Fruit fly (Drosophila melanogaster) whole organism, embryonic: ENCODE results near the gene Ser.

Source experiments
- Atf3 ChIP-seq: fragments of 200-800 bp; sonication (Bioruptor generic); optimal IDR thresholded peaks from 3 replicates; lab custom pipeline; 2016; ENCODE audit warnings: missing biosample characterization, missing genetic modification characterization
- BtbVII ChIP-seq: fragments of 200-800 bp; sonication (Bioruptor generic); optimal IDR thresholded peaks from 3 replicates; lab custom pipeline; 2017; ENCODE audit warnings: missing biosample characterization, mild to moderate bottlenecking, missing genetic modification characterization
- CG13424 ChIP-seq: fragments of 200-800 bp; sonication (Bioruptor generic); optimal IDR thresholded peaks from 2 replicates; lab custom pipeline; 2019; ENCODE audit warnings: missing biosample characterization, mild to moderate bottlenecking, missing genetic modification characterization, moderate library complexity
- CG13894 ChIP-seq: fragments of 200-800 bp; sonication (Bioruptor generic); optimal IDR thresholded peaks from 3 replicates; lab custom pipeline; 2018; ENCODE audit warnings: missing biosample characterization, mild to moderate bottlenecking, missing genetic modification characterization, moderate library complexity
- CG14710 ChIP-seq: fragments of 200-800 bp; sonication (Bioruptor generic); optimal IDR thresholded peaks from 3 replicates; lab custom pipeline; 2019; ENCODE audit warnings: missing biosample characterization, mild to moderate bottlenecking, missing genetic modification characterization, moderate library complexity
- CG18764 ChIP-seq: fragments of 200-800 bp; sonication (Bioruptor generic); optimal IDR thresholded peaks from 3 replicates; lab custom pipeline; 2016; ENCODE audit warnings: missing biosample characterization, missing genetic modification characterization
- CG2199 ChIP-seq: fragments of 200-800 bp; sonication (Bioruptor generic); IDR thresholded peaks from 3 replicates; pipeline ENCODE4 v1.3.6; 2022; ENCODE audit warnings: missing biosample characterization, missing genetic modification characterization
- CG2202 ChIP-seq: fragments of 200-800 bp; sonication (Bioruptor generic); optimal IDR thresholded peaks from 2 replicates; lab custom pipeline; 2018; ENCODE audit warnings: missing biosample characterization, mild to moderate bottlenecking, missing genetic modification characterization
- CG32767 ChIP-seq: fragments of 200-800 bp; sonication (Bioruptor generic); IDR thresholded peaks from 2 replicates; pipeline ENCODE4 v1.3.6; 2022; ENCODE audit warnings: missing biosample characterization, missing genetic modification characterization
- CG33213 ChIP-seq: fragments of 200-800 bp; sonication (Bioruptor generic); optimal IDR thresholded peaks from 3 replicates; lab custom pipeline; 2016; ENCODE audit warnings: missing biosample characterization, missing genetic modification characterization
- CG33557 ChIP-seq: fragments of 200-800 bp; sonication (Bioruptor generic); optimal IDR thresholded peaks from 2 replicates; lab custom pipeline; 2019; ENCODE audit warnings: missing biosample characterization, mild to moderate bottlenecking, missing genetic modification characterization, moderate library complexity
- CG4328 ChIP-seq: fragments of 200-800 bp; sonication (Bioruptor generic); optimal IDR thresholded peaks from 3 replicates; lab custom pipeline; 2017; ENCODE audit warnings: missing biosample characterization, missing genetic modification reagents, missing genetic modification characterization
- CG4707 ChIP-seq: fragments of 200-800 bp; sonication (Bioruptor generic); optimal IDR thresholded peaks from 2 replicates; lab custom pipeline; 2018; ENCODE audit warnings: missing biosample characterization, mild to moderate bottlenecking, missing genetic modification characterization, moderate library complexity
- CG7987 ChIP-seq: fragments of 200-800 bp; sonication (Bioruptor generic); optimal IDR thresholded peaks from 2 replicates; lab custom pipeline; 2018; ENCODE audit warnings: missing biosample characterization, mild to moderate bottlenecking, missing genetic modification characterization, moderate library complexity
- CG9817 ChIP-seq: fragments of 200-800 bp; sonication (Bioruptor generic); optimal IDR thresholded peaks from 2 replicates; lab custom pipeline; 2018; ENCODE audit warnings: missing biosample characterization, mild to moderate bottlenecking, missing genetic modification characterization, moderate library complexity
- CG9932 ChIP-seq: fragments of 200-800 bp; sonication (Bioruptor generic); IDR thresholded peaks from 2 replicates; pipeline ENCODE4 v1.3.6; 2022; ENCODE audit warnings: missing biosample characterization, missing genetic modification characterization
- Camta ChIP-seq: fragments of 200-800 bp; sonication (Bioruptor generic); optimal IDR thresholded peaks from 2 replicates; lab custom pipeline; 2016; ENCODE audit warnings: missing biosample characterization, missing genetic modification characterization
- Deaf1 ChIP-seq: fragments of 200-800 bp; optimal IDR thresholded peaks from 3 replicates; lab custom pipeline; 2019; ENCODE audit warnings: missing biosample characterization, mild to moderate bottlenecking, missing genetic modification characterization, moderate library complexity
- Dip3 ChIP-seq: fragments of 200-800 bp; sonication (Bioruptor generic); optimal IDR thresholded peaks from 3 replicates; lab custom pipeline; 2016; ENCODE audit warnings: missing biosample characterization, missing genetic modification characterization
- E2f1 ChIP-seq: fragments of 200-800 bp; sonication (Bioruptor generic); IDR thresholded peaks from 2 replicates; pipeline ENCODE4 v1.3.6; 2022; ENCODE audit warnings: missing biosample characterization, missing genetic modification characterization
- Fer3 ChIP-seq: fragments of 200-800 bp; sonication (Bioruptor generic); optimal IDR thresholded peaks from 2 replicates; lab custom pipeline; 2018; ENCODE audit warnings: missing biosample characterization, mild to moderate bottlenecking, missing genetic modification characterization, moderate library complexity
- Hey ChIP-seq: fragments of 200-800 bp; sonication (Bioruptor generic); optimal IDR thresholded peaks from 3 replicates; lab custom pipeline; 2018; ENCODE audit warnings: missing biosample characterization, mild to moderate bottlenecking, missing genetic modification characterization
- Max ChIP-seq: fragments of 200-800 bp; sonication (Bioruptor generic); optimal IDR thresholded peaks from 2 replicates; lab custom pipeline; 2016; ENCODE audit warnings: missing biosample characterization, mild to moderate bottlenecking, missing genetic modification characterization
- NC2β ChIP-seq: fragments of 200-800 bp; sonication (Bioruptor generic); optimal IDR thresholded peaks from 2 replicates; lab custom pipeline; 2016; ENCODE audit warnings: missing biosample characterization, missing genetic modification characterization
- Neu2 ChIP-seq: fragments of 200-800 bp; sonication (Bioruptor generic); optimal IDR thresholded peaks from 3 replicates; lab custom pipeline; 2016; ENCODE audit warnings: missing biosample characterization, missing genetic modification characterization, borderline replicate concordance
- NfI ChIP-seq: fragments of 200-800 bp; sonication (Bioruptor generic); optimal IDR thresholded peaks from 3 replicates; lab custom pipeline; 2018; ENCODE audit warnings: missing biosample characterization, mild to moderate bottlenecking, missing genetic modification characterization, moderate library complexity
- Sox100B ChIP-seq: fragments of 200-800 bp; sonication (Bioruptor generic); optimal IDR thresholded peaks from 3 replicates; lab custom pipeline; 2018; ENCODE audit warnings: missing biosample characterization, mild to moderate bottlenecking, missing genetic modification characterization
- Stat92E ChIP-seq, 3 experiments: fragments of >200 bp in 2 of 3; fragments of 200-800 bp in 1 of 3; sonication (Bioruptor generic) in 1 of 3; optimal IDR thresholded peaks; 2 replicates each; lab custom pipeline; 2017 to 2019; ENCODE audit warnings: missing biosample characterization in 3 of 3, missing genetic modification characterization in 3 of 3, mild to moderate bottlenecking in 1 of 3, moderate library complexity in 1 of 3
- Taf1 ChIP-seq: fragments of 200-800 bp; sonication (Bioruptor generic); IDR thresholded peaks from 2 replicates; pipeline ENCODE4 v1.3.6; 2022; ENCODE audit warnings: missing biosample characterization, missing genetic modification characterization
- ase ChIP-seq: fragments of 200-800 bp; sonication (Bioruptor generic); IDR thresholded peaks from 3 replicates; pipeline ENCODE4 v1.3.6; 2022; ENCODE audit warnings: missing biosample characterization, missing genetic modification characterization
- caup ChIP-seq: fragments of 200-800 bp; sonication (Bioruptor generic); optimal IDR thresholded peaks from 3 replicates; lab custom pipeline; 2017; ENCODE audit warnings: missing biosample characterization, mild to moderate bottlenecking, missing genetic modification characterization, moderate library complexity; ENCODE audit not compliant: severe bottlenecking
- ewg ChIP-seq: fragments of 200-800 bp; sonication (Bioruptor generic); optimal IDR thresholded peaks from 3 replicates; lab custom pipeline; 2017; ENCODE audit warnings: mild to moderate bottlenecking, missing biosample characterization, missing genetic modification reagents, missing genetic modification characterization
- exex ChIP-seq: fragments of 200-800 bp; sonication (Bioruptor generic); optimal IDR thresholded peaks from 4 replicates; lab custom pipeline; 2018; ENCODE audit warnings: missing biosample characterization, mild to moderate bottlenecking, missing genetic modification characterization, moderate library complexity
- fd96Cb ChIP-seq: fragments of 200-800 bp; sonication (Bioruptor generic); optimal IDR thresholded peaks from 2 replicates; lab custom pipeline; 2018; ENCODE audit warnings: missing biosample characterization, mild to moderate bottlenecking, missing genetic modification characterization, moderate library complexity
- fru ChIP-seq: fragments of >200 bp; optimal IDR thresholded peaks from 2 replicates; lab custom pipeline; 2017
- fu2 ChIP-seq: fragments of 200-800 bp; sonication (Bioruptor generic); optimal IDR thresholded peaks from 2 replicates; lab custom pipeline; 2016; ENCODE audit warnings: missing biosample characterization, missing genetic modification characterization
- gce ChIP-seq: fragments of 200-800 bp; sonication (Bioruptor generic); IDR thresholded peaks from 3 replicates; pipeline ENCODE4 v1.3.6; 2022; ENCODE audit warnings: missing biosample characterization, missing genetic modification characterization
- grn ChIP-seq: fragments of 200-800 bp; sonication (Bioruptor generic); optimal IDR thresholded peaks from 3 replicates; lab custom pipeline; 2017; ENCODE audit warnings: missing biosample characterization, missing genetic modification characterization
- jumu ChIP-seq: fragments of 200-800 bp; sonication (Bioruptor generic); optimal IDR thresholded peaks from 3 replicates; lab custom pipeline; 2016; ENCODE audit warnings: missing biosample characterization, missing genetic modification characterization
- kni ChIP-seq: fragments of 200-800 bp; sonication (Bioruptor generic); optimal IDR thresholded peaks from 3 replicates; lab custom pipeline; 2017; ENCODE audit warnings: mild to moderate bottlenecking, missing biosample characterization, missing genetic modification reagents, missing genetic modification characterization
- lola ChIP-seq, 3 experiments: fragments of >200 bp in 2 of 3; fragments of 200-800 bp in 1 of 3; sonication (Bioruptor generic) in 1 of 3; optimal IDR thresholded peaks; 2 replicates each; lab custom pipeline; 2017 to 2019; ENCODE audit warnings: missing biosample characterization in 3 of 3, missing genetic modification characterization in 3 of 3, mild to moderate bottlenecking in 1 of 3, moderate library complexity in 1 of 3
- mam ChIP-seq: fragments of 200-800 bp; sonication (Bioruptor generic); optimal IDR thresholded peaks from 3 replicates; lab custom pipeline; 2016; ENCODE audit warnings: missing biosample characterization, missing genetic modification characterization
- nom ChIP-seq: fragments of 200-800 bp; sonication (Bioruptor generic); optimal IDR thresholded peaks from 2 replicates; lab custom pipeline; 2017; ENCODE audit warnings: missing biosample characterization, missing genetic modification characterization, mild to moderate bottlenecking, moderate library complexity, missing genetic modification reagents
- phol ChIP-seq: fragments of 200-800 bp; sonication (Bioruptor generic); optimal IDR thresholded peaks from 3 replicates; lab custom pipeline; 2018; ENCODE audit warnings: missing biosample characterization, mild to moderate bottlenecking, missing genetic modification characterization, moderate library complexity
- tx ChIP-seq: fragments of 200-800 bp; sonication (Bioruptor generic); optimal IDR thresholded peaks from 2 replicates; lab custom pipeline; 2016; ENCODE audit warnings: missing biosample characterization, missing genetic modification characterization
- wor ChIP-seq: fragments of 200-800 bp; sonication (Bioruptor generic); IDR thresholded peaks from 2 replicates; pipeline ENCODE4 v1.3.6; 2022; ENCODE audit warnings: missing biosample characterization, missing genetic modification characterization
- zen ChIP-seq: fragments of 200-800 bp; sonication (Bioruptor generic); optimal IDR thresholded peaks from 3 replicates; lab custom pipeline; 2018; ENCODE audit warnings: missing biosample characterization, mild to moderate bottlenecking, missing genetic modification characterization, moderate library complexity

Gene Ser

dm6 chr3R:27150685-27151515, 43.2 kb downstream of the Ser start, which contains the start of gene CG6051 (continued):
- TF ChIP-seq Deaf1 (tag; lab: Kevin White, UChicago): no peak
- peak; percentile 23 for TF ChIP-seq CG4707
- peak; percentile 22 for TF ChIP-seq exex
- peak; percentile 34 for TF ChIP-seq tx (GFP tag; lab: Kevin White, UChicago)
- TF ChIP-seq Dip3 (GFP tag; lab: Kevin White, UChicago): peak; percentile 43
- peak; percentile 63 for TF ChIP-seq zen (tag; lab: Kevin White, UChicago)
- peak; percentile 60 for TF ChIP-seq CG13894 (tag; lab: Kevin White, UChicago)
- TF ChIP-seq CG33213 (GFP tag; lab: Kevin White, UChicago): peak; percentile 66
- peak; percentile 10 for TF ChIP-seq CG33557 (GFP tag; lab: Kevin White, UChicago)
- peak in 1 of 3 experiments; percentile 77 for TF ChIP-seq Stat92E (GFP tag; optimal IDR thresholded peaks at IDR 0.05; lab: Kevin White, UChicago)
- peak; percentile 69 for TF ChIP-seq CG9817 (tag; lab: Kevin White, UChicago)
- no peak for TF ChIP-seq ase
- TF ChIP-seq mam (GFP tag; lab: Kevin White, UChicago): peak; percentile 63
- TF ChIP-seq Fer3 (tag; lab: Kevin White, UChicago): peak; percentile 69
- TF ChIP-seq caup (GFP tag; lab: Kevin White, UChicago): peak; percentile 65
- TF ChIP-seq CG18764 (GFP tag; lab: Kevin White, UChicago): peak; percentile 16
- peak; percentile 56 for TF ChIP-seq kni
- TF ChIP-seq nom (GFP tag; lab: Kevin White, UChicago): peak; percentile 74
- TF ChIP-seq NC2β (GFP tag; lab: Kevin White, UChicago): peak; percentile 66
- peak; percentile 45 for TF ChIP-seq Max (GFP tag; lab: Kevin White, UChicago)
- peak; percentile 10 for TF ChIP-seq jumu (GFP tag; lab: Kevin White, UChicago)
- no peak for TF ChIP-seq wor (GFP tag; lab: Robert Waterston, UW)
- TF ChIP-seq CG32767 (GFP tag; lab: Robert Waterston, UW): no peak
- peak; percentile 66 for TF ChIP-seq NfI
- peak in 2 of 3 experiments; percentile 55 to 98 for TF ChIP-seq lola (GFP tag; optimal IDR thresholded peaks at IDR 0.05; lab: Kevin White, UChicago)
- no peak for TF ChIP-seq Camta
- TF ChIP-seq CG14710 (tag; lab: Kevin White, UChicago): peak; percentile 82
- TF ChIP-seq Taf1 (GFP tag; lab: Robert Waterston, UW): no peak
- TF ChIP-seq Neu2 (GFP tag; lab: Kevin White, UChicago): peak; percentile 19
- TF ChIP-seq Sox100B (GFP tag; lab: Kevin White, UChicago): peak; percentile 13
- peak; percentile 60 for TF ChIP-seq fd96Cb (tag; lab: Kevin White, UChicago)
- no peak for TF ChIP-seq grn (GFP tag; lab: Kevin White, UChicago)
- TF ChIP-seq CG13424 (tag; lab: Kevin White, UChicago): peak; percentile 65

- TF ChIP-seq CG7987 (GFP tag; lab: Kevin White, UChicago): no peak
- peak; percentile 14 for TF ChIP-seq Atf3 (GFP tag; lab: Kevin White, UChicago)
- TF ChIP-seq CG2199 (GFP tag; lab: Robert Waterston, UW): no peak
- no peak for TF ChIP-seq Hey
- TF ChIP-seq ewg (GFP tag; lab: Kevin White, UChicago): no peak
- TF ChIP-seq phol (tag; lab: Kevin White, UChicago): peak; percentile 58
- no peak for TF ChIP-seq fu2
- TF ChIP-seq CG2202: no peak
- no peak for TF ChIP-seq CG9932 (GFP tag; lab: Robert Waterston, UW)
- TF ChIP-seq E2f1: no peak
- no peak for TF ChIP-seq CG4328 (GFP tag; lab: Kevin White, UChicago)
- TF ChIP-seq BtbVII (GFP tag; lab: Kevin White, UChicago): peak; percentile 4
- peak; percentile 71 for TF ChIP-seq exex
- TF ChIP-seq fru (lab: Kevin White, UChicago): no peak
- no peak for TF ChIP-seq gce (GFP tag; lab: Robert Waterston, UW)
These were observed 44.0 kb downstream of the Ser start for dm6 chr3R:27149884-27150676.
